Fruit fly (Drosophila melanogaster) whole organism, embryonic: ENCODE data around the gene CG13991.

Experiments
- Adf1 ChIP-seq: fragments of 200-800 bp; sonication (Bioruptor generic); IDR thresholded peaks from 2 replicates; pipeline ENCODE4 v1.3.6; 2022; ENCODE audit warnings: missing biosample characterization, missing genetic modification characterization
- Blimp-1 ChIP-seq: fragments of 200-800 bp; sonication (Bioruptor generic); optimal IDR thresholded peaks from 3 replicates; lab custom pipeline; 2018; ENCODE audit warnings: missing biosample characterization, missing genetic modification characterization, mild to moderate bottlenecking, moderate library complexity, missing genetic modification reagents
- CG11723 ChIP-seq: fragments of 200-800 bp; sonication (Bioruptor generic); optimal IDR thresholded peaks from 2 replicates; lab custom pipeline; 2017; ENCODE audit warnings: missing biosample characterization, mild to moderate bottlenecking, missing genetic modification characterization
- CG12071 ChIP-seq: fragments of 200-800 bp; sonication (Bioruptor generic); optimal IDR thresholded peaks from 3 replicates; lab custom pipeline; 2018; ENCODE audit warnings: missing biosample characterization, mild to moderate bottlenecking, missing genetic modification characterization
- CG14860 ChIP-seq: fragments of 200-800 bp; sonication (Bioruptor generic); IDR thresholded peaks from 3 replicates; pipeline ENCODE4 v1.3.6; 2022; ENCODE audit warnings: missing biosample characterization, missing genetic modification characterization; ENCODE audit not compliant: partially characterized antibody
- CG15479 ChIP-seq: fragments of 200-800 bp; sonication (Bioruptor generic); optimal IDR thresholded peaks from 3 replicates; lab custom pipeline; 2019; ENCODE audit warnings: missing biosample characterization, mild to moderate bottlenecking, missing genetic modification characterization, moderate library complexity
- CG15514 ChIP-seq: fragments of 200-800 bp; sonication (Bioruptor generic); optimal IDR thresholded peaks from 3 replicates; lab custom pipeline; 2017; ENCODE audit warnings: missing biosample characterization, missing genetic modification characterization, mild to moderate bottlenecking, moderate library complexity, missing genetic modification reagents
- CG17361 ChIP-seq: fragments of 200-800 bp; sonication (Bioruptor generic); IDR thresholded peaks from 3 replicates; pipeline ENCODE4 v1.3.6; 2022; ENCODE audit warnings: missing biosample characterization, missing genetic modification characterization
- CG18476 ChIP-seq: fragments of 200-800 bp; sonication (Bioruptor generic); optimal IDR thresholded peaks from 2 replicates; lab custom pipeline; 2016; ENCODE audit warnings: missing biosample characterization, mild to moderate bottlenecking, missing genetic modification characterization
- CG30020 ChIP-seq: fragments of 200-800 bp; optimal IDR thresholded peaks from 2 replicates; lab custom pipeline; 2019; ENCODE audit warnings: missing biosample characterization, mild to moderate bottlenecking, missing genetic modification characterization, moderate library complexity
- CG30431 ChIP-seq: fragments of 200-800 bp; sonication (Bioruptor generic); optimal IDR thresholded peaks from 2 replicates; lab custom pipeline; 2017; ENCODE audit warnings: missing biosample characterization, missing genetic modification characterization
- CG7745 ChIP-seq: fragments of 200-800 bp; sonication (Bioruptor generic); optimal IDR thresholded peaks from 2 replicates; lab custom pipeline; 2018; ENCODE audit warnings: missing biosample characterization, mild to moderate bottlenecking, missing genetic modification characterization, moderate library complexity
- CG7987 ChIP-seq: fragments of 200-800 bp; sonication (Bioruptor generic); optimal IDR thresholded peaks from 2 replicates; lab custom pipeline; 2018; ENCODE audit warnings: missing biosample characterization, mild to moderate bottlenecking, missing genetic modification characterization, moderate library complexity
- CG8765 ChIP-seq: fragments of 200-800 bp; sonication (Bioruptor generic); IDR thresholded peaks from 2 replicates; pipeline ENCODE4 v1.3.6; 2022; ENCODE audit warnings: missing biosample characterization, missing genetic modification characterization
- CoRest ChIP-seq: fragments of 200-800 bp; sonication (Bioruptor generic); optimal IDR thresholded peaks from 3 replicates; lab custom pipeline; 2018; ENCODE audit warnings: missing biosample characterization, mild to moderate bottlenecking, missing genetic modification characterization, moderate library complexity
- Dek ChIP-seq: fragments of 200-800 bp; sonication (Bioruptor generic); optimal IDR thresholded peaks from 3 replicates; lab custom pipeline; 2019; ENCODE audit warnings: missing biosample characterization, mild to moderate bottlenecking, missing genetic modification characterization, moderate library complexity
- Dll ChIP-seq: fragments of 200-800 bp; sonication (Bioruptor generic); IDR thresholded peaks from 4 replicates; pipeline ENCODE4 v1.3.6; 2022; ENCODE audit warnings: missing biosample characterization, missing genetic modification characterization; ENCODE audit not compliant: partially characterized antibody
- Drgx ChIP-seq: fragments of 200-800 bp; sonication (Bioruptor generic); IDR thresholded peaks from 2 replicates; pipeline ENCODE4 v1.3.6; 2022; ENCODE audit warnings: missing biosample characterization, missing genetic modification characterization
- Elba2 ChIP-seq: fragments of 200-800 bp; sonication (Bioruptor generic); optimal IDR thresholded peaks from 3 replicates; lab custom pipeline; 2016; ENCODE audit warnings: missing biosample characterization, missing genetic modification characterization
- H15 ChIP-seq: fragments of 200-800 bp; sonication (Bioruptor generic); IDR thresholded peaks from 3 replicates; pipeline ENCODE4 v1.3.6; 2022; ENCODE audit warnings: missing biosample characterization, missing genetic modification characterization
- HLH3B ChIP-seq: fragments of 200-800 bp; sonication (Bioruptor generic); IDR thresholded peaks from 2 replicates; pipeline ENCODE4 v1.3.6; 2022; ENCODE audit warnings: missing biosample characterization, missing genetic modification characterization
- HLH4C ChIP-seq: fragments of 200-800 bp; sonication (Bioruptor generic); IDR thresholded peaks from 3 replicates; pipeline ENCODE4 v1.3.6; 2022; ENCODE audit warnings: missing biosample characterization, missing genetic modification characterization; ENCODE audit not compliant: partially characterized antibody
- Hsf ChIP-seq: fragments of 200-800 bp; sonication (Bioruptor generic); optimal IDR thresholded peaks from 3 replicates; lab custom pipeline; 2016; ENCODE audit warnings: missing biosample characterization, missing genetic modification characterization
- Med ChIP-seq: fragments of 200-800 bp; sonication (Bioruptor generic); peaks from one replicate; lab custom pipeline; 2016; ENCODE audit warnings: missing biosample characterization, missing genetic modification characterization, mild to moderate bottlenecking, inconsistent platforms, moderate library complexity
- Pdp1 ChIP-seq, 2 experiments: fragments of 200-800 bp; sonication (Bioruptor generic); optimal IDR thresholded peaks; 3 replicates each; lab custom pipeline; 2016; ENCODE audit warnings: missing biosample characterization in 2 of 2, missing genetic modification characterization in 2 of 2, mild to moderate bottlenecking in 1 of 2, moderate library complexity in 1 of 2
- Stat92E ChIP-seq, 3 experiments: fragments of >200 bp in 2 of 3; fragments of 200-800 bp in 1 of 3; sonication (Bioruptor generic) in 1 of 3; optimal IDR thresholded peaks; 2 replicates each; lab custom pipeline; 2017 to 2019; ENCODE audit warnings: missing biosample characterization in 3 of 3, missing genetic modification characterization in 3 of 3, mild to moderate bottlenecking in 1 of 3, moderate library complexity in 1 of 3
- bsh ChIP-seq, 2 experiments: fragments of 200-800 bp; sonication (Bioruptor generic); optimal IDR thresholded peaks; 2 replicates each; lab custom pipeline; 2017 to 2018; ENCODE audit warnings: mild to moderate bottlenecking in 2 of 2, missing biosample characterization in 2 of 2, missing genetic modification characterization in 2 of 2, moderate library complexity in 1 of 2
- cad ChIP-seq: fragments of >200 bp; optimal IDR thresholded peaks from 2 replicates; lab custom pipeline; 2017; ENCODE audit warnings: missing biosample characterization, missing genetic modification characterization
- cg ChIP-seq: fragments of 200-800 bp; sonication (Bioruptor generic); optimal IDR thresholded peaks from 3 replicates; lab custom pipeline; 2019; ENCODE audit warnings: missing biosample characterization, mild to moderate bottlenecking, missing genetic modification characterization, moderate library complexity
- crol ChIP-seq: fragments of 200-800 bp; sonication (Bioruptor generic); IDR thresholded peaks from 2 replicates; pipeline ENCODE4 v1.3.6; 2022; ENCODE audit warnings: missing biosample characterization, missing genetic modification characterization
- dm ChIP-seq: fragments of 200-800 bp; sonication (Bioruptor generic); optimal IDR thresholded peaks from 3 replicates; lab custom pipeline; 2016; ENCODE audit warnings: missing biosample characterization, missing genetic modification characterization
- esg ChIP-seq: fragments of 200-800 bp; sonication (Bioruptor generic); conservative IDR thresholded peaks from 2 replicates; pipeline ENCODE4 v1.3.6; 2022; ENCODE audit warnings: missing biosample characterization, missing genetic modification characterization
- gcm2 ChIP-seq: fragments of 200-800 bp; sonication (Bioruptor generic); optimal IDR thresholded peaks from 2 replicates; lab custom pipeline; 2016; ENCODE audit warnings: missing biosample characterization, missing genetic modification characterization
- grn ChIP-seq: fragments of 200-800 bp; sonication (Bioruptor generic); optimal IDR thresholded peaks from 3 replicates; lab custom pipeline; 2017; ENCODE audit warnings: missing biosample characterization, missing genetic modification characterization
- jigr1 ChIP-seq: fragments of 200-800 bp; sonication (Bioruptor generic); IDR thresholded peaks from 3 replicates; pipeline ENCODE4 v1.3.6; 2022; ENCODE audit warnings: missing biosample characterization, missing genetic modification characterization
- kni ChIP-seq: fragments of 200-800 bp; sonication (Bioruptor generic); optimal IDR thresholded peaks from 3 replicates; lab custom pipeline; 2017; ENCODE audit warnings: mild to moderate bottlenecking, missing biosample characterization, missing genetic modification reagents, missing genetic modification characterization
- lilli ChIP-seq: fragments of 200-800 bp; sonication (Bioruptor generic); optimal IDR thresholded peaks from 3 replicates; lab custom pipeline; 2016; ENCODE audit warnings: missing biosample characterization, missing genetic modification characterization
- otp ChIP-seq: fragments of 200-800 bp; sonication (Bioruptor generic); IDR thresholded peaks from 3 replicates; pipeline ENCODE4, ENCODE4 v1.3.6; 2022; ENCODE audit warnings: missing biosample characterization, missing genetic modification characterization
- pros ChIP-seq: fragments of 200-800 bp; sonication (Bioruptor generic); optimal IDR thresholded peaks from 3 replicates; lab custom pipeline; 2019; ENCODE audit warnings: missing biosample characterization, mild to moderate bottlenecking, missing genetic modification characterization, moderate library complexity
- sens ChIP-seq: fragments of 200-800 bp; sonication (Bioruptor generic); peaks from one replicate; lab custom pipeline; 2016; ENCODE audit warnings: missing biosample characterization, missing genetic modification characterization
- trem ChIP-seq: fragments of 200-800 bp; optimal IDR thresholded peaks from 3 replicates; lab custom pipeline; 2019; ENCODE audit warnings: missing biosample characterization, mild to moderate bottlenecking, missing genetic modification characterization, moderate library complexity
- twi ChIP-seq: fragments of 200-800 bp; optimal IDR thresholded peaks from 2 replicates; lab custom pipeline; 2019; ENCODE audit warnings: missing biosample characterization, mild to moderate bottlenecking, missing genetic modification characterization, moderate library complexity
- vfl ChIP-seq: fragments of 200-800 bp; sonication (Bioruptor generic); optimal IDR thresholded peaks from 2 replicates; lab custom pipeline; 2016; ENCODE audit warnings: missing biosample characterization, missing genetic modification characterization
- zen ChIP-seq: fragments of 200-800 bp; sonication (Bioruptor generic); optimal IDR thresholded peaks from 3 replicates; lab custom pipeline; 2018; ENCODE audit warnings: missing biosample characterization, mild to moderate bottlenecking, missing genetic modification characterization, moderate library complexity
- zfh1 ChIP-seq: fragments of 200-800 bp; sonication (Bioruptor generic); IDR thresholded peaks from 3 replicates; pipeline ENCODE4 v1.3.6; 2022; ENCODE audit warnings: missing biosample characterization, missing genetic modification characterization

The CG13991 gene

dm6 chr2L:6178740-6179633 lies 39.8 kb downstream of the CG13991 start, which contains the start of gene smal (continued):
- TF ChIP-seq HLH3B (GFP tag; lab: Robert Waterston, UW) (no peak), CG15514 (no peak), CG11723 (no peak), CG12071 (GFP tag; lab: Kevin White, UChicago) (peak; percentile 34), CG18476 (GFP tag; lab: Kevin White, UChicago) (no peak), CG30431 (no peak), zen (tag; lab: Kevin White, UChicago) (no peak), HLH4C (GFP tag; lab: Robert Waterston, UW) (0 out of 3 replicates have a peak, but pooled peaks have one; percentile 38), H15 (no peak), CG14860 (GFP tag; lab: Robert Waterston, UW) (no peak), CG8765 (no peak), CoRest (tag; lab: Kevin White, UChicago) (no peak), gcm2 (GFP tag; lab: Kevin White, UChicago) (no peak), trem (tag; lab: Kevin White, UChicago) (no peak), CG17361 (no peak), dm (GFP tag; lab: Kevin White, UChicago) (no peak), Elba2 (GFP tag; lab: Kevin White, UChicago) (no peak), bsh (GFP tag; optimal IDR thresholded peaks at IDR 0.05; lab: Kevin White, UChicago) (no peak), cg (no peak), vfl (no peak), lilli (no peak), Adf1 (GFP tag; lab: Robert Waterston, UW) (0 out of 2 replicates have a peak, but pooled peaks have one; percentile 12)

dm6 chr2L:6179990-6180389 lies 40.8 kb downstream of the CG13991 start:
- TF ChIP-seq Stat92E (GFP tag; optimal IDR thresholded peaks at IDR 0.05; lab: Kevin White, UChicago) (peak in 1 of 3 experiments; percentile 39), crol (GFP tag; lab: Robert Waterston, UW) (peak; percentile 17; the same call in 1 of the 2 replicates), esg (GFP tag; lab: Robert Waterston, UW) (no peak), Drgx (no peak), HLH4C (GFP tag; lab: Robert Waterston, UW) (0 out of 3 replicates have a peak, but pooled peaks have one; percentile 16), cad (GFP tag; lab: Kevin White, UChicago) (peak; percentile 23), otp (GFP tag; lab: Robert Waterston, UW) (no peak), CG7745 (tag; lab: Kevin White, UChicago) (peak; percentile 44), CG15479 (GFP tag; lab: Kevin White, UChicago) (peak; percentile 82), pros (GFP tag; lab: Kevin White, UChicago) (peak; percentile 56), Med (GFP tag; lab: Kevin White, UChicago) (peak; percentile 12), Blimp-1 (GFP tag; lab: Kevin White, UChicago) (peak; percentile 44), kni (GFP tag; lab: Kevin White, UChicago) (peak; percentile 15), twi (tag; lab: Kevin White, UChicago) (peak; percentile 56), jigr1 (no peak), Dek (tag; lab: Kevin White, UChicago) (no peak), zfh1 (GFP tag; lab: Robert Waterston, UW) (0 out of 3 replicates have a peak, but pooled peaks have one; percentile 4), CG30020 (tag; lab: Kevin White, UChicago) (no peak), Hsf (no peak), sens (GFP tag; lab: Kevin White, UChicago) (peak; percentile 22), CG7987 (GFP tag; lab: Kevin White, UChicago) (no peak), Dll (0 out of 4 replicates have a peak, but pooled peaks have one; percentile 8), grn (GFP tag; lab: Kevin White, UChicago) (peak; percentile 89), Pdp1 (GFP tag; optimal IDR thresholded peaks at IDR 0.05; lab: Kevin White, UChicago) (no peak)
